Worm (Caenorhabditis elegans) whole organism, mixed stage, embryonic: ENCODE measurements around the gene pgl-1.

Source experiments
- M03D4.4 ChIP-seq: sonication (generic microtip); optimal IDR thresholded peaks from 2 replicates; lab custom pipeline; 2017; ENCODE audit warnings: mild to moderate bottlenecking, missing genetic modification characterization, missing compliant biosample characterization
- bed-3 ChIP-seq: fragments of 200-800 bp; sonication (Bioruptor generic); optimal IDR thresholded peaks from 3 replicates; lab custom pipeline; 2018; ENCODE audit warnings: mild to moderate bottlenecking, missing genetic modification characterization, moderate library complexity, missing compliant biosample characterization
- blmp-1 ChIP-seq: fragments of 150-350 bp; optimal IDR thresholded peaks from 2 replicates; lab custom pipeline; 2014; ENCODE audit warnings: missing biosample characterization, missing genetic modification characterization
- ceh-43 ChIP-seq: fragments of 200-800 bp; sonication (Bioruptor generic); optimal IDR thresholded peaks from 2 replicates; lab custom pipeline; 2018; ENCODE audit warnings: mild to moderate bottlenecking, missing genetic modification characterization, moderate library complexity, missing compliant biosample characterization
- ceh-83 ChIP-seq: fragments of 200-800 bp; sonication (Bioruptor generic); optimal IDR thresholded peaks from 2 replicates; lab custom pipeline; 2018; ENCODE audit warnings: mild to moderate bottlenecking, missing genetic modification characterization, missing compliant biosample characterization
- ces-1 ChIP-seq: fragments of 150-350 bp; optimal IDR thresholded peaks from 2 replicates; lab custom pipeline; 2014; ENCODE audit warnings: missing biosample characterization, missing genetic modification reagents, missing genetic modification characterization
- cnd-1 ChIP-seq: fragments of 200-800 bp; sonication (Bioruptor generic); optimal IDR thresholded peaks from 2 replicates; lab custom pipeline; 2018; ENCODE audit warnings: mild to moderate bottlenecking, missing genetic modification characterization, missing compliant biosample characterization
- drap-1 ChIP-seq: fragments of 200-800 bp; sonication (Bioruptor generic); optimal IDR thresholded peaks from 3 replicates; lab custom pipeline; 2018; ENCODE audit warnings: mild to moderate bottlenecking, missing genetic modification characterization, missing compliant biosample characterization
- elt-3 ChIP-seq: fragments of 150-350 bp; optimal IDR thresholded peaks from 2 replicates; lab custom pipeline; 2014; ENCODE audit warnings: missing biosample characterization, missing genetic modification characterization
- flh-1 ChIP-seq: fragments of 200-800 bp; sonication (Bioruptor generic); optimal IDR thresholded peaks from 2 replicates; lab custom pipeline; 2018; ENCODE audit warnings: mild to moderate bottlenecking, missing genetic modification characterization, moderate library complexity, missing compliant biosample characterization
- ham-2 ChIP-seq: fragments of 200-800 bp; sonication (Bioruptor generic); optimal IDR thresholded peaks from 2 replicates; lab custom pipeline; 2018; ENCODE audit warnings: mild to moderate bottlenecking, missing genetic modification characterization, missing compliant biosample characterization
- hlh-1 ChIP-seq: fragments of 150-350 bp; optimal IDR thresholded peaks from 2 replicates; lab custom pipeline; 2014; ENCODE audit warnings: missing biosample characterization, missing genetic modification reagents, missing genetic modification characterization
- lin-32 ChIP-seq: fragments of 200-800 bp; sonication (Bioruptor generic); optimal IDR thresholded peaks from 2 replicates; lab custom pipeline; 2018; ENCODE audit warnings: mild to moderate bottlenecking, missing genetic modification characterization, missing compliant biosample characterization
- lsy-2 ChIP-seq: fragments of 150-350 bp; optimal IDR thresholded peaks from 2 replicates; lab custom pipeline; 2014; ENCODE audit warnings: missing biosample characterization, missing genetic modification characterization
- mab-5 ChIP-seq: fragments of 150-350 bp; optimal IDR thresholded peaks from 2 replicates; lab custom pipeline; 2014; ENCODE audit warnings: missing biosample characterization, missing genetic modification characterization
- mep-1 ChIP-seq: fragments of 150-350 bp; optimal IDR thresholded peaks from 2 replicates; lab custom pipeline; 2017; ENCODE audit warnings: missing biosample characterization, missing genetic modification reagents, missing genetic modification characterization, inconsistent platforms
- mls-2 ChIP-seq: sonication (generic microtip); optimal IDR thresholded peaks from 2 replicates; lab custom pipeline; 2016; ENCODE audit warnings: mild to moderate bottlenecking, missing genetic modification characterization, moderate library complexity, missing compliant biosample characterization
- nhr-12 ChIP-seq: fragments of 150-350 bp; optimal IDR thresholded peaks from 2 replicates; lab custom pipeline; 2014; ENCODE audit warnings: missing biosample characterization, missing genetic modification characterization
- nhr-237 ChIP-seq: fragments of 150-350 bp; optimal IDR thresholded peaks from 2 replicates; lab custom pipeline; 2014; ENCODE audit warnings: missing biosample characterization, missing genetic modification characterization
- nhr-28 ChIP-seq: fragments of 150-350 bp; optimal IDR thresholded peaks from 2 replicates; lab custom pipeline; 2014; ENCODE audit warnings: missing biosample characterization, missing genetic modification characterization
- nhr-76 ChIP-seq: sonication (generic microtip); optimal IDR thresholded peaks from 2 replicates; lab custom pipeline; 2017; ENCODE audit warnings: missing biosample characterization, missing genetic modification characterization
- snpc-4 ChIP-seq: fragments of 150-350 bp; optimal IDR thresholded peaks from 2 replicates; lab custom pipeline; 2014; ENCODE audit warnings: missing biosample characterization, missing genetic modification characterization
- sptf-1 ChIP-seq: sonication (generic microtip); optimal IDR thresholded peaks from 2 replicates; lab custom pipeline; 2017; ENCODE audit warnings: mild to moderate bottlenecking, missing genetic modification characterization, moderate library complexity, missing compliant biosample characterization
- tbx-8 ChIP-seq: fragments of 200-800 bp; sonication (Bioruptor generic); optimal IDR thresholded peaks from 2 replicates; lab custom pipeline; 2018; ENCODE audit warnings: mild to moderate bottlenecking, missing genetic modification characterization, moderate library complexity, missing compliant biosample characterization
- unc-39 ChIP-seq: fragments of 150-350 bp; optimal IDR thresholded peaks from 2 replicates; lab custom pipeline; 2014; ENCODE audit warnings: missing biosample characterization, missing genetic modification characterization
- unc-62 ChIP-seq: fragments of 150-350 bp; optimal IDR thresholded peaks from 2 replicates; lab custom pipeline; 2014; ENCODE audit warnings: missing biosample characterization, missing genetic modification reagents, missing genetic modification characterization
- zip-8 ChIP-seq: fragments of 150-350 bp; optimal IDR thresholded peaks from 2 replicates; lab custom pipeline; 2014; ENCODE audit warnings: missing biosample characterization, missing genetic modification characterization
- ztf-11 ChIP-seq: fragments of 150-350 bp; optimal IDR thresholded peaks from 2 replicates; lab custom pipeline; 2014; ENCODE audit warnings: missing biosample characterization, missing genetic modification characterization

Gene pgl-1

ce11 chrIV:7012731-7013445 lies 35.8 kb upstream of the pgl-1 start:
- no peak for TF ChIP-seq mab-5
- TF ChIP-seq snpc-4 (tag; lab: Kevin White, UChicago) = no peak
- TF ChIP-seq unc-62 (GFP tag; lab: Kevin White, UChicago) = no peak
- TF ChIP-seq ztf-11 = no peak
- no peak for TF ChIP-seq mls-2 (tag; lab: Kevin White, UChicago)

- TF ChIP-seq zip-8 (tag; lab: Kevin White, UChicago) = peak; percentile 99
- no peak for TF ChIP-seq lin-32 (GFP tag; lab: Kevin White, UChicago)
- TF ChIP-seq nhr-76 = no peak
- no peak for TF ChIP-seq mls-2 (tag; lab: Kevin White, UChicago)
- no peak for TF ChIP-seq ceh-83 (GFP tag; lab: Kevin White, UChicago)
- no peak for TF ChIP-seq elt-3 (tag; lab: Kevin White, UChicago)
These were observed 35.1 kb upstream of the pgl-1 start for ce11 chrIV:7012214-7012613.

- TF ChIP-seq zip-8 (tag; lab: Kevin White, UChicago) = no peak
- TF ChIP-seq ceh-43 (GFP tag; lab: Kevin White, UChicago) = no peak
- TF ChIP-seq snpc-4 (tag; lab: Kevin White, UChicago) = no peak
- no peak for TF ChIP-seq lin-32 (GFP tag; lab: Kevin White, UChicago)
- no peak for TF ChIP-seq drap-1 (GFP tag; lab: Kevin White, UChicago)
- TF ChIP-seq hlh-1 (tag; lab: Kevin White, UChicago) = peak; percentile 12
These were observed 34.6 kb upstream of the pgl-1 start, which contains the start of gene trxr-1 for ce11 chrIV:7011728-7012127. Gene trxr-1 (plus strand): TSS chrIV:7011954.

DNA sequence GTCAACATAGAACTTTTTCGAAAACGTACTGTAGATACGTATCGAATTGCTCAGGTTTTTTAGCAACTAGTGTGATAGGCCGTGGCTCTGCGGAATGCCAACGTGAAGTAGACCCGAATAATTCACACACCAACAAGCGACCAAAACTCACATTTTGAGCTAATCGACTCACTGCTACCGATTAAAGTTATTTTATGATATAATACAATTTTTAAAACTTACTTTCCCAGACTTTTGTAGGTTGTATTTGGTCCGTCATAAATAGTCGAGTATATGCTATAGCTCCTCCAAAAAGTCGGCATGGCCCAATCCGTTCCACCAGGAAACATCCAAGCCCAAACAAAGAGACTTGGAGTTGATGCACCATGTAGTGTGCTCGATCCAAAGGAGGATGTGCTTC lies 33.7 kb upstream of the pgl-1 start, which contains the start of gene C25A8.1:
C25A8.1 (plus strand) TSS at position 301 of the 400 bp plus-strand sequence.
- TF ChIP-seq lin-32 (GFP tag; lab: Kevin White, UChicago) (no peak), ceh-43 (GFP tag; lab: Kevin White, UChicago) (no peak), flh-1 (no peak), elt-3 (tag; lab: Kevin White, UChicago) (no peak), ces-1 (GFP tag; lab: Kevin White, UChicago) (no peak), hlh-1 (tag; lab: Kevin White, UChicago) (no peak), sptf-1 (no peak), unc-39 (no peak), nhr-76 (no peak), ham-2 (GFP tag; lab: Kevin White, UChicago) (no peak), drap-1 (GFP tag; lab: Kevin White, UChicago) (no peak), zip-8 (tag; lab: Kevin White, UChicago) (no peak), mls-2 (tag; lab: Kevin White, UChicago) (no peak), cnd-1 (no peak), nhr-28 (tag; lab: Kevin White, UChicago) (no peak), mab-5 (no peak), blmp-1 (tag; lab: Kevin White, UChicago) (no peak)
- TF ChIP-seq, all 35 proteins: peak for 0

DNA sequence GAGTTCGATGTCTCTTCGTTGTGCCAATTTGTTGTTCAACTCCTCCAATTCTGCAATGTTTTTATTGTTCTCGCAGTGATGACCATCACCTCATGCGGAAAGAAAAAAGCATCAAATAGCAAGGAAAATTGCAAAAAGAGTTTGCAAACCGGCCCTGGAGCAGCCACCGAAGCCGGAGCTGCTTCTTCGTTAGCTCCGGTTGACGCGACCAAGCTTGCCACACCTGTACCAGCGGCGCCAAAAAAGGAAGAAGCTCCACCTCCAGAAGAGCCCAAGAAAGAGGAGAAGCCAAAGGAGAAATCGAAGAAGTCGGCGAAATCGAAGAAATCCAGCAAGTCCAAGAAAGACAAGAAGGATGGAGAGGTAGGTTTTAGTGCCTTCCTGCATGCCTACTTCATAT lies 33.1 kb upstream of the pgl-1 start:
- TF ChIP-seq cnd-1 (no peak), nhr-12 (tag; lab: Kevin White, UChicago) (no peak), ztf-11 (no peak), nhr-237 (tag; lab: Kevin White, UChicago) (no peak), M03D4.4 (tag; lab: Kevin White, UChicago) (no peak), nhr-28 (tag; lab: Kevin White, UChicago) (no peak), blmp-1 (tag; lab: Kevin White, UChicago) (no peak), bed-3 (GFP tag; lab: Kevin White, UChicago) (no peak), mep-1 (tag; lab: Kevin White, UChicago) (no peak), ceh-43 (GFP tag; lab: Kevin White, UChicago) (no peak), hlh-1 (tag; lab: Kevin White, UChicago) (no peak), ceh-83 (GFP tag; lab: Kevin White, UChicago) (no peak), ham-2 (GFP tag; lab: Kevin White, UChicago) (no peak), unc-62 (GFP tag; lab: Kevin White, UChicago) (no peak), lsy-2 (tag; lab: Kevin White, UChicago) (no peak), mls-2 (tag; lab: Kevin White, UChicago) (no peak), elt-3 (tag; lab: Kevin White, UChicago) (no peak), unc-39 (no peak), snpc-4 (tag; lab: Kevin White, UChicago) (no peak), tbx-8 (GFP tag; lab: Kevin White, UChicago) (no peak)
